Worm (Caenorhabditis elegans) whole organism, L4/young adult: ENCODE results near the gene C02H6.1.

Source experiments
- W03F9.2 ChIP-seq: fragments of 150-350 bp; optimal IDR thresholded peaks from 2 replicates; lab custom pipeline; 2014; ENCODE audit warnings: missing biosample characterization, missing genetic modification characterization
- dao-5 ChIP-seq: sonication (generic microtip); optimal IDR thresholded peaks from 2 replicates; lab custom pipeline; 2016; ENCODE audit warnings: missing genotype, missing genetic modification characterization, moderate library complexity, missing compliant biosample characterization
- him-1 ChIP-seq: sonication (generic microtip); optimal IDR thresholded peaks from 2 replicates; lab custom pipeline; 2016; ENCODE audit warnings: missing genotype, missing genetic modification reagents, missing genetic modification characterization, missing compliant biosample characterization

Gene C02H6.1

ce11 chrV:7417018-7417716 is 27.5 kb upstream of the C02H6.1 start, which contains the start of gene srw-67:
srw-67 (plus strand) TSS chrV:7417660.
- no peak for TF ChIP-seq him-1 (tag; lab: Kevin White, UChicago)

- TF ChIP-seq him-1 (tag; lab: Kevin White, UChicago) = no peak
- TF ChIP-seq W03F9.2 (tag; lab: Kevin White, UChicago) = no peak
- no peak for TF ChIP-seq dao-5 (tag; lab: Kevin White, UChicago)
Observed at ce11 chrV:7416569-7416968, 26.9 kb upstream of the C02H6.1 start.

- TF ChIP-seq him-1 (tag; lab: Kevin White, UChicago) (no peak), dao-5 (tag; lab: Kevin White, UChicago) (no peak), W03F9.2 (tag; lab: Kevin White, UChicago) (no peak)
Observed at ce11 chrV:7415780-7416428, 26.2 kb upstream of the C02H6.1 start, which contains the start of gene F18E3.13. F18E3.13 (plus strand) TSS chrV:7416164.

ce11 chrV:7414909-7415308 is 25.2 kb upstream of the C02H6.1 start, which contains the start of gene F18E3.12:
F18E3.12 (plus strand) TSS chrV:7414985.
- TF ChIP-seq W03F9.2 (tag; lab: Kevin White, UChicago) (no peak), dao-5 (tag; lab: Kevin White, UChicago) (no peak), him-1 (tag; lab: Kevin White, UChicago) (no peak)

ce11 chrV:7413107-7413774 is 23.6 kb upstream of the C02H6.1 start, which contains the start of gene F18E3.11:
F18E3.11 (plus strand) TSS chrV:7413482.
- no peak for TF ChIP-seq W03F9.2 (tag; lab: Kevin White, UChicago)
- TF ChIP-seq him-1 (tag; lab: Kevin White, UChicago) = no peak
- TF ChIP-seq dao-5 (tag; lab: Kevin White, UChicago) = no peak

- TF ChIP-seq dao-5 (tag; lab: Kevin White, UChicago) (no peak), W03F9.2 (tag; lab: Kevin White, UChicago) (no peak), him-1 (tag; lab: Kevin White, UChicago) (no peak)
Observed at ce11 chrV:7411695-7412094, 22.0 kb upstream of the C02H6.1 start, which contains the start of gene str-41. str-41 (plus strand) TSS chrV:7411995.

ce11 chrV:7409599-7409998 is 19.9 kb upstream of the C02H6.1 start, which contains the start of gene R13D7.2:
R13D7.2 (plus strand) TSS chrV:7409899.
- no peak for TF ChIP-seq W03F9.2 (tag; lab: Kevin White, UChicago)
- TF ChIP-seq him-1 (tag; lab: Kevin White, UChicago) = no peak
- TF ChIP-seq dao-5 (tag; lab: Kevin White, UChicago) = no peak

ce11 chrV:7408520-7408919 is 18.8 kb upstream of the C02H6.1 start, which contains the start of gene srt-6:
srt-6 (minus strand) TSS chrV:7408814.
- no peak for TF ChIP-seq W03F9.2 (tag; lab: Kevin White, UChicago)
- no peak for TF ChIP-seq him-1 (tag; lab: Kevin White, UChicago)
- TF ChIP-seq dao-5 (tag; lab: Kevin White, UChicago) = no peak

ce11 chrV:7403501-7403900 is 13.8 kb upstream of the C02H6.1 start:
- TF ChIP-seq W03F9.2 (tag; lab: Kevin White, UChicago) (no peak), him-1 (tag; lab: Kevin White, UChicago) (no peak), dao-5 (tag; lab: Kevin White, UChicago) (no peak)

- no peak for TF ChIP-seq dao-5 (tag; lab: Kevin White, UChicago)
- TF ChIP-seq W03F9.2 (tag; lab: Kevin White, UChicago) = no peak
- no peak for TF ChIP-seq him-1 (tag; lab: Kevin White, UChicago)
Observed at ce11 chrV:7402355-7402754, 12.7 kb upstream of the C02H6.1 start, which contains the start of gene srj-13. srj-13 (plus strand) TSS chrV:7402655.

ce11 chrV:7400588-7400987 is 10.9 kb upstream of the C02H6.1 start, which contains the start of gene srx-60:
srx-60 (plus strand) TSS chrV:7400888.
- no peak for TF ChIP-seq dao-5 (tag; lab: Kevin White, UChicago)
- no peak for TF ChIP-seq him-1 (tag; lab: Kevin White, UChicago)
- TF ChIP-seq W03F9.2 (tag; lab: Kevin White, UChicago) = no peak

ce11 chrV:7400095-7400494 is 10.4 kb upstream of the C02H6.1 start, which contains the start of gene cnc-9:
cnc-9 (minus strand) TSS chrV:7400195.
- no peak for TF ChIP-seq him-1 (tag; lab: Kevin White, UChicago)
- TF ChIP-seq dao-5 (tag; lab: Kevin White, UChicago) = no peak
- no peak for TF ChIP-seq W03F9.2 (tag; lab: Kevin White, UChicago)

ce11 chrV:7399202-7399601 is 9.5 kb upstream of the C02H6.1 start, which contains the start of gene gst-41:
gst-41 (minus strand) TSS chrV:7399302.
- TF ChIP-seq him-1 (tag; lab: Kevin White, UChicago) (no peak), dao-5 (tag; lab: Kevin White, UChicago) (no peak), W03F9.2 (tag; lab: Kevin White, UChicago) (no peak)
